Fruit fly (Drosophila melanogaster) Kc167 (cell line): ENCODE measurements around the gene CG34034.

ENCODE experiments used
- Myc ChIP-seq: fragments of >200 bp; optimal IDR thresholded peaks from 2 replicates; lab custom pipeline; 2017; ENCODE audit warnings: missing external identifiers
- Sin3A ChIP-seq: fragments of >200 bp; optimal IDR thresholded peaks from 2 replicates; lab custom pipeline; 2018; ENCODE audit warnings: missing external identifiers
- h ChIP-seq: fragments of >200 bp; optimal IDR thresholded peaks from 3 replicates; lab custom pipeline; 2018; ENCODE audit warnings: missing external identifiers
- insv ChIP-seq: fragments of >200 bp; optimal IDR thresholded peaks from 3 replicates; lab custom pipeline; 2018; ENCODE audit warnings: missing external identifiers
- psq ChIP-seq: fragments of >200 bp; optimal IDR thresholded peaks from 2 replicates; lab custom pipeline; 2017; ENCODE audit warnings: missing external identifiers
- ttk ChIP-seq: sonication (Bioruptor generic); optimal IDR thresholded peaks from 2 replicates; lab custom pipeline; 2017; ENCODE audit warnings: missing external identifiers

CG34034 gene

DNA sequence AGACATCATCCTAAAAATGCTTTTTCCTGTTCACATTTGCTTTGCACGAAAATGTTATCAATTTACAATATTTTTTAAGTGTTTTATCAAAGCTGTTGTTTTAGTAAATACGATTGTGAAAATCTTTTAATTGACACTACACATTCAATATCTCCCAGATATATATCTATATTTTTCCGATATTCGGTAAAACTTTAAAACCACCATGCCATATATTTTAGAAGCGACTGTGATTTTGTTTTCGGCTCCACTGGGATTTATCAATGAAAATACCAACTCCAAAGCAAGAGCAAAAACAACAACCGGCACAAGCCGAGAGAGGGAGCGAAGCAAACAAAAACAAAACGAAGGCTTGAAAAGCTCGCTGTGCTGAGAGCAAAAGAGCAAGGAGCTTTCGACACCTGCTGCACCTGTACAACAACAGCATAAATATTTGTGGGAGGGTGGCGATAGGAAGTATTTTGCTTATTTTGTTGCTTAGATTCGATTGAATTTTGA lies 18.9 kb downstream of the CG34034 start:
- TF ChIP-seq Sin3A (lab: Kevin White, UChicago): no peak
- TF ChIP-seq ttk (lab: Kevin White, UChicago): no peak
- no peak for TF ChIP-seq h (lab: Kevin White, UChicago)
- no peak for TF ChIP-seq insv (lab: Kevin White, UChicago)
- TF ChIP-seq psq: no peak
- TF ChIP-seq Myc (lab: Kevin White, UChicago): no peak

dm6 chr3R:21719420-21719933 lies 19.4 kb downstream of the CG34034 start, which contains the start of gene CG31176:
TSS of gene CG31176 (minus strand) at chr3R:21719660.
- no peak for TF ChIP-seq psq
- TF ChIP-seq h (lab: Kevin White, UChicago): no peak
- TF ChIP-seq insv (lab: Kevin White, UChicago): no peak
- TF ChIP-seq Myc (lab: Kevin White, UChicago): no peak
- TF ChIP-seq ttk (lab: Kevin White, UChicago): no peak
- no peak for TF ChIP-seq Sin3A (lab: Kevin White, UChicago)

- TF ChIP-seq psq: no peak
- no peak for TF ChIP-seq Sin3A (lab: Kevin White, UChicago)
- TF ChIP-seq insv (lab: Kevin White, UChicago): no peak
- TF ChIP-seq h (lab: Kevin White, UChicago): no peak
- TF ChIP-seq ttk (lab: Kevin White, UChicago): no peak
- TF ChIP-seq Myc (lab: Kevin White, UChicago): no peak
Measured at dm6 chr3R:21704439-21704838, 34.5 kb downstream of the CG34034 start.

dm6 chr3R:21703346-21703745 lies 35.6 kb downstream of the CG34034 start:
- no peak for TF ChIP-seq psq
- no peak for TF ChIP-seq insv (lab: Kevin White, UChicago)
- no peak for TF ChIP-seq ttk (lab: Kevin White, UChicago)
- TF ChIP-seq Sin3A (lab: Kevin White, UChicago): no peak
- no peak for TF ChIP-seq h (lab: Kevin White, UChicago)
- no peak for TF ChIP-seq Myc (lab: Kevin White, UChicago)

DNA sequence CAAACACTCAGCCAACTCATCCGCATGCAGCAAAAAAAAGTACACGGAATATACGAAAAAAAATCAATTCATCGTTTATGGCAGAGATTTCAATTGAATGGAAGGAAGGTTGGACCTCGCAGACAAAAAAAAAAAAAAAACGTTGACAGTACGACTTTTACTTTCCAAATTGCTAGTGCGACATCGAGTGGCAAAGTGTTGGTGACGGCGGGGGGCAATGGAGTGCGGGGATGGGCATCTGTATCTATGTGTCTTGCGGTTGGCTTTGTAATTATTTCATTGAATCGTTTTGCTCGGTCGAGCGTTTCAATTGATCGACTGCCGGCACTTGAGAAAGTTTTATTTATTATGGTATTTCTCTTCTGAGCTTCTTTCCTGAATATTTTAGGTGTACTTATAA lies 37.4 kb downstream of the CG34034 start:
- no peak for TF ChIP-seq Sin3A (lab: Kevin White, UChicago)
- TF ChIP-seq ttk (lab: Kevin White, UChicago): no peak
- no peak for TF ChIP-seq insv (lab: Kevin White, UChicago)
- TF ChIP-seq psq: no peak
- TF ChIP-seq Myc (lab: Kevin White, UChicago): no peak
- TF ChIP-seq h (lab: Kevin White, UChicago): no peak

DNA sequence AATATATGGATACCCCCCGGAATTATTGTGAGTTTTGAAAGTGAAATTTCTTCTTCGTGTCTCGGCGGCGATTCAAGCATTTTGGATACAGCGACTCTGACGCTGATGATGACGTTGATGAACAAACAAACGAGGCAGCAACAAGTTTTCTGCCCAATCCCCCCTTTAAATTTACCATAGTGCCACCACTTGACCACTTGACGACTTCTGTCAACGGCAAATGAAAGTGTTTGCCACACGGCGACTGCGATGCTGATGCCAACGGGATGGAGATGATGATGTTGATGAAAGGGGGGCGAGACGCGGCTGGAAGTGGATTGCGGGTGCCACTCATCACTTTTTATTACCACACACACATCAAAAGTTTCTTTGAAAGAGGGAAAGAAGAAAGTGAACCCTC lies 38.5 kb downstream of the CG34034 start:
- TF ChIP-seq Sin3A (lab: Kevin White, UChicago) (no peak), h (lab: Kevin White, UChicago) (no peak), ttk (lab: Kevin White, UChicago) (no peak), Myc (lab: Kevin White, UChicago) (no peak), psq (no peak), insv (lab: Kevin White, UChicago) (no peak)

DNA sequence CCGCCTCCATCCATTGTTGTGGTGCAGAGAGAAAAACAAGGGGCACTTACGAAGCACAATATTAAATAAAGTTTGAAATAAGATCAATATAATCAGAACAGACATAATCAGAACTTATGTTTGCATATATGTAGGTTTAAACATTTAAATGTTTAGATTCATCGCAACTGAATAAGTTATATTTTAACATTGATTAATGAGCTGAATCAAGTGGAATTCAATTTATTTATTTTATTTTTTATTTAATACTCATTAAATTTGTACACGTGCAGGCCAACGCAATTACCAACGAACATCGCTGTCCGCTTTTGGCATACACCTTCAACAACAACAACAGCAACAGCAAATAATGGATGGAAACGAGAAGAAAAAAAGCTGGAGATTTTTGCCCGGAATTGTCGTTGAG lies 40.0 kb downstream of the CG34034 start:
- TF ChIP-seq Sin3A (lab: Kevin White, UChicago) (no peak), ttk (lab: Kevin White, UChicago) (no peak), h (lab: Kevin White, UChicago) (no peak), insv (lab: Kevin White, UChicago) (no peak), Myc (lab: Kevin White, UChicago) (no peak), psq (no peak)

DNA sequence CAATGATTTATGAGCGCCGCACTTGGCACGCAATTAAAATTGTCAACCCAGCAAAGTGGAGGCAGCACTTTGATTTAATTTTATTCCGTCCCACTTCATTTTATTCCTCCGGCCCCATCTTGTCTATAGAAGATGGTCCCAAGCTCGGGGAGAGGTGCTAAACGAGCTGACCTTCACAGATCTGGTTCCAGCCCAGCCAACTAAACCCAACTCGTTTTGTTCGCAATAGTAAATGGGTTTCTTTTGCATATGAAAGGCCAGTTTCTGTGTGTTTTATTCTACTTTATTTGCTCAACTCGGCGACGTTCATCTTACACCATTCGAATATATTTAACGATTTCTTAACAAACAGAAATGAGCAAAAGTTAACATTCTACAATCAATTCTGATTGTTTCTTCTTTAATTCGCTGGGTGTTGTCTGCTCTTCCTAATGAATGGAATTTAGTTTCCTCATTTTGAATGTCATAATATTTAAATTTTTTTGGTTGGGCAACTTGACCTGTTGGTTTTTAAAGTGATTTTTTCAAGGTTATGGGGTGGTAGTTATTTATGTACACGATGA lies 45.7 kb downstream of the CG34034 start:
- TF ChIP-seq h (lab: Kevin White, UChicago): no peak
- no peak for TF ChIP-seq Myc (lab: Kevin White, UChicago)
- TF ChIP-seq psq: no peak
- no peak for TF ChIP-seq insv (lab: Kevin White, UChicago)
- no peak for TF ChIP-seq Sin3A (lab: Kevin White, UChicago)
- TF ChIP-seq ttk (lab: Kevin White, UChicago): no peak

DNA sequence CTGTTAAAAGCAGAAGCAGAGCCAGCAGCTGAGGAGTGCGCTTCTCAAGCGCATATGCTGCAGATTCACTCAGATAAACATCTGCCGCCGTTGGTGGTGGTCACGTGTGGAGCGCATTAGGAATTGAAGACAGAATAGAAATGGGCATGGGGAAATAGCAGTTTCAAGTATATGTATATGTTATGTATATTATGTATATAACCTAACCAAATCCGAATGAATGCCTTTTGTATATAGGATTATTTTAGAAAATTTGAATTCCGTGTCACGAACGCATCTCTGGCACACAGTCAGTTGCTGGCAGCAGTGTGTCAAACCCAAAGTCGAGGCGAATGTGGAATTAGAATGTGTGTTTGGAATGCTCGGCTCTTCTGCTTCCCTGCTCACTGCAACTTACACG lies 47.8 kb downstream of the CG34034 start:
- TF ChIP-seq Sin3A (lab: Kevin White, UChicago): no peak
- TF ChIP-seq ttk (lab: Kevin White, UChicago): no peak
- TF ChIP-seq insv (lab: Kevin White, UChicago): no peak
- no peak for TF ChIP-seq Myc (lab: Kevin White, UChicago)
- TF ChIP-seq h (lab: Kevin White, UChicago): no peak
- TF ChIP-seq psq: no peak

DNA sequence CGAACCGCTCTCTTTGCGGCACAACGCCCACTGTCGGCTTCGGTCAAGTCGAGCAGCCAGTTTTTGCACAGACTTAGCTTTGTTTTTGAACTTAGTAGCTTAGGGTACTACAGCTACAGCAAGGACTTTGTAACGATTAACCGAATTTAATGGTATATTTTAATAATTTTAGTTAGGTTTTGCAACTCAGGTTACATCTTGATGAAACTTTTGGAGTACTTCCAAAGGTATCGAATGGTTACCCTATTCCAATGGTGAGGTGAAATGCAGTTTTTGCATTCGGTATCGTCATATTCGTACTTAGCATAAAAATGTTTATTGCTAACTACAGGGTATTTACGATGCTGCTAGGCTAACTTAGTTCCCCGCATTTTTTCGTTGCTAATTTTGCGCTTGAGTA lies 50.3 kb downstream of the CG34034 start:
- TF ChIP-seq insv (lab: Kevin White, UChicago): no peak
- TF ChIP-seq Sin3A (lab: Kevin White, UChicago): no peak
- TF ChIP-seq ttk (lab: Kevin White, UChicago): no peak
- TF ChIP-seq Myc (lab: Kevin White, UChicago): no peak
- TF ChIP-seq psq: no peak
- TF ChIP-seq h (lab: Kevin White, UChicago): no peak
